Worm (Caenorhabditis elegans) whole organism, early embryonic: ENCODE results near the gene rmd-2.

Experiments
- B0310.2 ChIP-seq: sonication (generic microtip); optimal IDR thresholded peaks from 2 replicates; lab custom pipeline; 2016; ENCODE audit warnings: mild to moderate bottlenecking, missing genetic modification characterization, missing compliant biosample characterization
- F13C5.2 ChIP-seq: sonication (generic microtip); optimal IDR thresholded peaks from 2 replicates; lab custom pipeline; 2017; ENCODE audit warnings: mild to moderate bottlenecking, missing genetic modification characterization, inconsistent platforms, missing compliant biosample characterization
- aly-1 ChIP-seq: sonication (generic microtip); optimal IDR thresholded peaks from 2 replicates; lab custom pipeline; 2016; ENCODE audit warnings: missing genetic modification characterization, missing compliant biosample characterization
- ama-1 ChIP-seq: fragments of 150-350 bp; optimal IDR thresholded peaks from 2 replicates; lab custom pipeline; 2014
- ceh-13 ChIP-seq: fragments of 200-800 bp; sonication (Bioruptor generic); optimal IDR thresholded peaks from 2 replicates; lab custom pipeline; 2018; ENCODE audit warnings: mild to moderate bottlenecking, missing genetic modification characterization, missing compliant biosample characterization
- ceh-36 ChIP-seq: sonication (generic microtip); optimal IDR thresholded peaks from 2 replicates; lab custom pipeline; 2016; ENCODE audit warnings: missing genetic modification characterization, inconsistent platforms, missing compliant biosample characterization
- ets-7 ChIP-seq: sonication (generic microtip); optimal IDR thresholded peaks from 2 replicates; lab custom pipeline; 2016; ENCODE audit warnings: missing genotype, missing genetic modification characterization, missing compliant biosample characterization
- flt-1 ChIP-seq: fragments of 200-800 bp; sonication (Bioruptor generic); IDR thresholded peaks from 2 replicates; pipeline ENCODE4 v1.3.6; 2022; ENCODE audit warnings: missing genetic modification characterization, missing compliant biosample characterization
- hmbx-1 ChIP-seq: sonication (generic microtip); optimal IDR thresholded peaks from 2 replicates; lab custom pipeline; 2016; ENCODE audit warnings: mild to moderate bottlenecking, missing genetic modification characterization, missing compliant biosample characterization
- hmg-4 ChIP-seq: fragments of 200-800 bp; sonication (Bioruptor generic); optimal IDR thresholded peaks from 2 replicates; lab custom pipeline; 2018; ENCODE audit warnings: mild to moderate bottlenecking, missing genetic modification characterization, missing compliant biosample characterization
- hnd-1 ChIP-seq: sonication (generic microtip); optimal IDR thresholded peaks from 2 replicates; lab custom pipeline; 2016; ENCODE audit warnings: missing genetic modification characterization, missing compliant biosample characterization
- pes-1 ChIP-seq: fragments of 200-800 bp; sonication (Bioruptor generic); IDR thresholded peaks from 2 replicates; pipeline ENCODE4 v1.3.6; 2022; ENCODE audit warnings: missing genetic modification reagents, missing genetic modification characterization, missing compliant biosample characterization
- scrt-1 ChIP-seq: fragments of 200-800 bp; sonication (Bioruptor generic); IDR thresholded peaks from 2 replicates; pipeline ENCODE4 v1.3.6; 2022; ENCODE audit warnings: missing genetic modification characterization, missing compliant biosample characterization
- sea-1 ChIP-seq: fragments of 200-800 bp; sonication (Bioruptor generic); conservative IDR thresholded peaks from 2 replicates; pipeline ENCODE4 v1.3.6; 2022; ENCODE audit warnings: missing genetic modification characterization, missing compliant biosample characterization
- tbx-11 ChIP-seq: fragments of 200-800 bp; sonication (Bioruptor generic); IDR thresholded peaks from 2 replicates; pipeline ENCODE4 v1.3.6; 2022; ENCODE audit warnings: missing genetic modification characterization, missing compliant biosample characterization
- tbx-37 ChIP-seq: fragments of 200-800 bp; sonication (Bioruptor generic); conservative IDR thresholded peaks from 2 replicates; pipeline ENCODE4 v1.3.6; 2022; ENCODE audit warnings: missing genetic modification reagents, missing genetic modification characterization, missing compliant biosample characterization
- tra-4 ChIP-seq: sonication (generic microtip); optimal IDR thresholded peaks from 2 replicates; lab custom pipeline; 2017; ENCODE audit warnings: missing genetic modification characterization, missing compliant biosample characterization

The rmd-2 gene

ce11 chrV:9991610-9992009 lies 5.5 kb upstream of the rmd-2 start, which contains the start of the genes rde-1 and trpp-6:
rde-1 (minus strand) TSS chrV:9991642.
trpp-6 (plus strand) TSS chrV:9991895.
- TF ChIP-seq ets-7 (tag; lab: Kevin White, UChicago) (no peak), tra-4 (tag; lab: Kevin White, UChicago) (no peak), pes-1 (GFP tag; lab: Robert Waterston, UW) (no peak), ceh-13 (GFP tag; lab: Kevin White, UChicago) (no peak), ama-1 (no peak), flt-1 (GFP tag; lab: Robert Waterston, UW) (no peak), tbx-11 (GFP tag; lab: Robert Waterston, UW) (no peak), B0310.2 (no peak), F13C5.2 (tag; lab: Kevin White, UChicago) (no peak), aly-1 (no peak), hmbx-1 (tag; lab: Kevin White, UChicago) (no peak), tbx-37 (GFP tag; lab: Robert Waterston, UW) (no peak)

- no peak for TF ChIP-seq hmbx-1 (tag; lab: Kevin White, UChicago)
Measured at ce11 chrV:9987688-9988087, 1.6 kb upstream of the rmd-2 start, which contains the start of gene C27H6.8. C27H6.8 (minus strand) TSS chrV:9987788.

- TF ChIP-seq ama-1 (no peak), B0310.2 (no peak), tbx-11 (GFP tag; lab: Robert Waterston, UW) (no peak), scrt-1 (GFP tag; lab: Robert Waterston, UW) (no peak), ceh-36 (tag; lab: Kevin White, UChicago) (no peak), ets-7 (tag; lab: Kevin White, UChicago) (no peak), hnd-1 (tag; lab: Kevin White, UChicago) (no peak), tbx-37 (GFP tag; lab: Robert Waterston, UW) (no peak), hmbx-1 (tag; lab: Kevin White, UChicago) (no peak), aly-1 (no peak), pes-1 (GFP tag; lab: Robert Waterston, UW) (no peak)
Measured at ce11 chrV:9985227-9985864, 731 bp downstream of the rmd-2 start.

- no peak for TF ChIP-seq ceh-13 (GFP tag; lab: Kevin White, UChicago)
- TF ChIP-seq ets-7 (tag; lab: Kevin White, UChicago) = no peak
- TF ChIP-seq scrt-1 (GFP tag; lab: Robert Waterston, UW) = no peak
- TF ChIP-seq flt-1 (GFP tag; lab: Robert Waterston, UW) = no peak
- no peak for TF ChIP-seq hnd-1 (tag; lab: Kevin White, UChicago)
- TF ChIP-seq ama-1 = no peak
- TF ChIP-seq B0310.2 = no peak
- no peak for TF ChIP-seq hmg-4 (GFP tag; lab: Kevin White, UChicago)
- no peak for TF ChIP-seq tbx-37 (GFP tag; lab: Robert Waterston, UW)
- no peak for TF ChIP-seq F13C5.2 (tag; lab: Kevin White, UChicago)
- TF ChIP-seq aly-1 = no peak
- TF ChIP-seq hmbx-1 (tag; lab: Kevin White, UChicago) = no peak
- no peak for TF ChIP-seq pes-1 (GFP tag; lab: Robert Waterston, UW)
- no peak for TF ChIP-seq sea-1
- no peak for TF ChIP-seq ceh-36 (tag; lab: Kevin White, UChicago)
- TF ChIP-seq tra-4 (tag; lab: Kevin White, UChicago) = no peak
- TF ChIP-seq tbx-11 (GFP tag; lab: Robert Waterston, UW) = no peak
Measured at ce11 chrV:9984821-9985220, 1.3 kb downstream of the rmd-2 start.

ce11 chrV:9983529-9983928 lies 2.5 kb downstream of the rmd-2 start:
- TF ChIP-seq tbx-11 (GFP tag; lab: Robert Waterston, UW) (no peak), ceh-13 (GFP tag; lab: Kevin White, UChicago) (no peak), hnd-1 (tag; lab: Kevin White, UChicago) (no peak), hmbx-1 (tag; lab: Kevin White, UChicago) (no peak), ama-1 (no peak), B0310.2 (no peak), ets-7 (tag; lab: Kevin White, UChicago) (no peak), tra-4 (tag; lab: Kevin White, UChicago) (no peak), scrt-1 (GFP tag; lab: Robert Waterston, UW) (no peak), F13C5.2 (tag; lab: Kevin White, UChicago) (no peak), sea-1 (no peak), pes-1 (GFP tag; lab: Robert Waterston, UW) (no peak), tbx-37 (GFP tag; lab: Robert Waterston, UW) (no peak), ceh-36 (tag; lab: Kevin White, UChicago) (no peak), flt-1 (GFP tag; lab: Robert Waterston, UW) (no peak), aly-1 (no peak), hmg-4 (GFP tag; lab: Kevin White, UChicago) (no peak)

- TF ChIP-seq hmg-4 (GFP tag; lab: Kevin White, UChicago) (no peak), scrt-1 (GFP tag; lab: Robert Waterston, UW) (no peak), ets-7 (tag; lab: Kevin White, UChicago) (no peak), tbx-37 (GFP tag; lab: Robert Waterston, UW) (no peak), tbx-11 (GFP tag; lab: Robert Waterston, UW) (no peak), sea-1 (no peak), aly-1 (no peak), ama-1 (no peak), tra-4 (tag; lab: Kevin White, UChicago) (no peak), pes-1 (GFP tag; lab: Robert Waterston, UW) (no peak), flt-1 (GFP tag; lab: Robert Waterston, UW) (no peak), ceh-36 (tag; lab: Kevin White, UChicago) (no peak), hmbx-1 (tag; lab: Kevin White, UChicago) (no peak)
Measured at ce11 chrV:9982568-9982967, 3.5 kb downstream of the rmd-2 start, which contains the start of gene C27H6.9. C27H6.9 (plus strand) TSS chrV:9982868.
